Worm (Caenorhabditis elegans): ENCODE measurements around the gene sra-11.

The sra-11 gene

ce11 chrII:10859359-10859758, 50.8 kb downstream of the sra-11 start:
- no peak for TF ChIP-seq flt-1 (GFP tag; IDR thresholded peaks at IDR 0.05)
- no peak for TF ChIP-seq ref-1 (GFP tag; conservative IDR thresholded peaks at IDR 0.05)
- no peak for TF ChIP-seq T22C8.4 (GFP tag; IDR thresholded peaks at IDR 0.05)
